Fruit fly (Drosophila melanogaster) whole organism, embryonic: ENCODE results near the gene Rrp46.
A peak's percentile ranks its signal among the peaks of the same experiment; 100 is the strongest.

Experiments used
- Abd-B ChIP-seq: fragments of 200-800 bp; sonication (Bioruptor generic); optimal IDR thresholded peaks from 2 replicates; lab custom pipeline; 2018; ENCODE audit warnings: missing biosample characterization, mild to moderate bottlenecking, missing genetic modification characterization, moderate library complexity
- B-H2 ChIP-seq: fragments of 200-800 bp; sonication (Bioruptor generic); optimal IDR thresholded peaks from 2 replicates; lab custom pipeline; 2018; ENCODE audit warnings: missing biosample characterization, mild to moderate bottlenecking, missing genetic modification characterization
- Bdp1 ChIP-seq: fragments of 200-800 bp; sonication (Bioruptor generic); optimal IDR thresholded peaks from 3 replicates; lab custom pipeline; 2016; ENCODE audit warnings: missing biosample characterization, missing genetic modification characterization
- C15 ChIP-seq: fragments of 200-800 bp; sonication (Bioruptor generic); IDR thresholded peaks from 3 replicates; pipeline ENCODE4 v1.3.6; 2022; ENCODE audit warnings: missing biosample characterization, missing genetic modification characterization
- CG11247 ChIP-seq: fragments of 200-800 bp; sonication (Bioruptor generic); IDR thresholded peaks from 2 replicates; pipeline ENCODE4 v1.3.6; 2022; ENCODE audit warnings: missing biosample characterization, missing genetic modification characterization
- CG12104 ChIP-seq: fragments of 200-800 bp; sonication (Bioruptor generic); optimal IDR thresholded peaks from 3 replicates; lab custom pipeline; 2016; ENCODE audit warnings: missing biosample characterization, missing genetic modification characterization
- CG12769 ChIP-seq: fragments of 200-800 bp; sonication (Bioruptor generic); optimal IDR thresholded peaks from 2 replicates; lab custom pipeline; 2019; ENCODE audit warnings: missing biosample characterization, mild to moderate bottlenecking, missing genetic modification characterization, moderate library complexity
- CG14050 ChIP-seq: fragments of 200-800 bp; sonication (Bioruptor generic); IDR thresholded peaks from 3 replicates; pipeline ENCODE4 v1.3.6; 2022; ENCODE audit warnings: missing biosample characterization, missing genetic modification characterization
- CG15073 ChIP-seq: fragments of 200-800 bp; sonication (Bioruptor generic); optimal IDR thresholded peaks from 2 replicates; lab custom pipeline; 2016; ENCODE audit warnings: missing biosample characterization, missing genetic modification characterization
- CG2712 ChIP-seq: fragments of 200-800 bp; optimal IDR thresholded peaks from 3 replicates; lab custom pipeline; 2019; ENCODE audit warnings: missing biosample characterization, mild to moderate bottlenecking, missing genetic modification characterization, moderate library complexity
- CG2875 ChIP-seq: fragments of 200-800 bp; sonication (Bioruptor generic); optimal IDR thresholded peaks from 2 replicates; lab custom pipeline; 2017; ENCODE audit warnings: missing biosample characterization, mild to moderate bottlenecking, missing genetic modification characterization, missing genetic modification reagents
- CG2889 ChIP-seq: fragments of 200-800 bp; sonication (Bioruptor generic); IDR thresholded peaks from 3 replicates; pipeline ENCODE4 v1.3.6; 2022; ENCODE audit warnings: missing biosample characterization, missing genetic modification characterization
- CG31388 ChIP-seq: fragments of 200-800 bp; sonication (Bioruptor generic); optimal IDR thresholded peaks from 2 replicates; lab custom pipeline; 2016; ENCODE audit warnings: missing biosample characterization, missing genetic modification characterization
- CG33213 ChIP-seq: fragments of 200-800 bp; sonication (Bioruptor generic); optimal IDR thresholded peaks from 3 replicates; lab custom pipeline; 2016; ENCODE audit warnings: missing biosample characterization, missing genetic modification characterization
- CG33557 ChIP-seq: fragments of 200-800 bp; sonication (Bioruptor generic); optimal IDR thresholded peaks from 2 replicates; lab custom pipeline; 2019; ENCODE audit warnings: missing biosample characterization, mild to moderate bottlenecking, missing genetic modification characterization, moderate library complexity
- CG4617 ChIP-seq: fragments of 200-800 bp; sonication (Bioruptor generic); optimal IDR thresholded peaks from 3 replicates; lab custom pipeline; 2016; ENCODE audit warnings: missing biosample characterization, missing genetic modification characterization, borderline replicate concordance
- CG8478 ChIP-seq: fragments of >200 bp; optimal IDR thresholded peaks from 2 replicates; lab custom pipeline; 2018
- CG9215 ChIP-seq: fragments of 200-800 bp; sonication (Bioruptor generic); IDR thresholded peaks from 2 replicates; pipeline ENCODE4 v1.3.6; 2022; ENCODE audit warnings: missing biosample characterization, missing genetic modification characterization
- CG9876 ChIP-seq: fragments of 200-800 bp; sonication (Bioruptor generic); optimal IDR thresholded peaks from 2 replicates; lab custom pipeline; 2016; ENCODE audit warnings: missing biosample characterization, missing genetic modification characterization
- Camta ChIP-seq: fragments of 200-800 bp; sonication (Bioruptor generic); optimal IDR thresholded peaks from 2 replicates; lab custom pipeline; 2016; ENCODE audit warnings: missing biosample characterization, missing genetic modification characterization
- Doc2 ChIP-seq: fragments of 200-800 bp; sonication (Bioruptor generic); IDR thresholded peaks from 2 replicates; pipeline ENCODE4 v1.3.6; 2022; ENCODE audit warnings: missing biosample characterization, missing genetic modification characterization
- Gsc ChIP-seq: fragments of 200-800 bp; sonication (Bioruptor generic); IDR thresholded peaks from 2 replicates; pipeline ENCODE4 v1.3.6; 2022; ENCODE audit warnings: missing biosample characterization, missing genetic modification characterization
- Hmr ChIP-seq: fragments of 200-800 bp; sonication (Bioruptor generic); optimal IDR thresholded peaks from 3 replicates; lab custom pipeline; 2017; ENCODE audit warnings: mild to moderate bottlenecking, missing biosample characterization, missing genetic modification reagents, missing genetic modification characterization
- Lhr ChIP-seq: fragments of 200-800 bp; sonication (Bioruptor generic); optimal IDR thresholded peaks from 3 replicates; lab custom pipeline; 2017; ENCODE audit warnings: mild to moderate bottlenecking, missing biosample characterization, missing genetic modification reagents, missing genetic modification characterization
- Sry-δ ChIP-seq: fragments of 200-800 bp; sonication (Bioruptor generic); optimal IDR thresholded peaks from 2 replicates; lab custom pipeline; 2016; ENCODE audit warnings: missing biosample characterization, missing genetic modification characterization
- Taf1 ChIP-seq: fragments of 200-800 bp; sonication (Bioruptor generic); IDR thresholded peaks from 2 replicates; pipeline ENCODE4 v1.3.6; 2022; ENCODE audit warnings: missing biosample characterization, missing genetic modification characterization
- Tbp ChIP-seq: fragments of >200 bp; optimal IDR thresholded peaks from 2 replicates; lab custom pipeline; 2018; ENCODE audit warnings: missing biosample characterization, missing genetic modification characterization
- abd-A ChIP-seq: fragments of 200-800 bp; sonication (Bioruptor generic); optimal IDR thresholded peaks from 3 replicates; lab custom pipeline; 2019; ENCODE audit warnings: missing biosample characterization, mild to moderate bottlenecking, missing genetic modification characterization, moderate library complexity
- ap ChIP-seq: fragments of 200-800 bp; sonication (Bioruptor generic); IDR thresholded peaks from 2 replicates; pipeline ENCODE4 v1.3.6; 2022; ENCODE audit warnings: missing biosample characterization, missing genetic modification characterization
- ase ChIP-seq: fragments of 200-800 bp; sonication (Bioruptor generic); IDR thresholded peaks from 3 replicates; pipeline ENCODE4 v1.3.6; 2022; ENCODE audit warnings: missing biosample characterization, missing genetic modification characterization
- ash1 ChIP-seq: fragments of 200-800 bp; sonication (Bioruptor generic); optimal IDR thresholded peaks from 2 replicates; lab custom pipeline; 2018; ENCODE audit warnings: missing biosample characterization, mild to moderate bottlenecking, missing genetic modification characterization
- ato ChIP-seq: fragments of 200-800 bp; sonication (Bioruptor generic); IDR thresholded peaks from 2 replicates; pipeline ENCODE4 v1.3.6; 2022; ENCODE audit warnings: missing biosample characterization, missing genetic modification characterization; ENCODE audit not compliant: partially characterized antibody
- bowl ChIP-seq: fragments of 200-800 bp; sonication (Bioruptor generic); IDR thresholded peaks from 2 replicates; pipeline ENCODE4 v1.3.6; 2022; ENCODE audit warnings: missing biosample characterization, missing genetic modification characterization
- chm ChIP-seq: fragments of 200-800 bp; sonication (Bioruptor generic); IDR thresholded peaks from 2 replicates; pipeline ENCODE4 v1.3.6; 2022; ENCODE audit warnings: missing biosample characterization, missing genetic modification characterization
- dan ChIP-seq: fragments of 200-800 bp; sonication (Bioruptor generic); IDR thresholded peaks from 2 replicates; pipeline ENCODE4 v1.3.6; 2022; ENCODE audit warnings: missing biosample characterization, missing genetic modification characterization
- ems ChIP-seq: fragments of 200-800 bp; sonication (Bioruptor generic); optimal IDR thresholded peaks from 3 replicates; lab custom pipeline; 2016; ENCODE audit warnings: missing biosample characterization, missing genetic modification characterization
- fd3F ChIP-seq: fragments of 200-800 bp; sonication (Bioruptor generic); optimal IDR thresholded peaks from 2 replicates; lab custom pipeline; 2018; ENCODE audit warnings: missing biosample characterization, mild to moderate bottlenecking, missing genetic modification characterization, moderate library complexity
- fd96Cb ChIP-seq: fragments of 200-800 bp; sonication (Bioruptor generic); optimal IDR thresholded peaks from 2 replicates; lab custom pipeline; 2018; ENCODE audit warnings: missing biosample characterization, mild to moderate bottlenecking, missing genetic modification characterization, moderate library complexity
- fru ChIP-seq: fragments of >200 bp; optimal IDR thresholded peaks from 2 replicates; lab custom pipeline; 2017
- gce ChIP-seq: fragments of 200-800 bp; sonication (Bioruptor generic); IDR thresholded peaks from 3 replicates; pipeline ENCODE4 v1.3.6; 2022; ENCODE audit warnings: missing biosample characterization, missing genetic modification characterization
- grau ChIP-seq: fragments of 200-800 bp; optimal IDR thresholded peaks from 3 replicates; lab custom pipeline; 2019; ENCODE audit warnings: missing biosample characterization, mild to moderate bottlenecking, missing genetic modification characterization, moderate library complexity
- knrl ChIP-seq: fragments of 200-800 bp; sonication (Bioruptor generic); IDR thresholded peaks from 3 replicates; pipeline ENCODE4 v1.3.6; 2022; ENCODE audit warnings: missing biosample characterization, missing genetic modification characterization; ENCODE audit not compliant: partially characterized antibody
- nerfin-1 ChIP-seq: fragments of 200-800 bp; sonication (Bioruptor generic); optimal IDR thresholded peaks from 3 replicates; lab custom pipeline; 2019; ENCODE audit warnings: missing biosample characterization, mild to moderate bottlenecking, missing genetic modification characterization, moderate library complexity
- p53 ChIP-seq: fragments of 200-800 bp; sonication (Bioruptor generic); optimal IDR thresholded peaks from 2 replicates; lab custom pipeline; 2016; ENCODE audit warnings: missing biosample characterization, missing genetic modification characterization
- run ChIP-seq: fragments of 200-800 bp; sonication (Bioruptor generic); optimal IDR thresholded peaks from 3 replicates; lab custom pipeline; 2018; ENCODE audit warnings: missing biosample characterization, mild to moderate bottlenecking, missing genetic modification characterization
- schlank ChIP-seq: fragments of 200-800 bp; sonication (Bioruptor generic); optimal IDR thresholded peaks from 2 replicates; lab custom pipeline; 2018; ENCODE audit warnings: missing biosample characterization, mild to moderate bottlenecking, missing genetic modification characterization
- scrt ChIP-seq: fragments of 200-800 bp; sonication (Bioruptor generic); optimal IDR thresholded peaks from 2 replicates; lab custom pipeline; 2018; ENCODE audit warnings: missing biosample characterization, mild to moderate bottlenecking, missing genetic modification characterization, moderate library complexity
- sd ChIP-seq: fragments of 200-800 bp; sonication (Bioruptor generic); optimal IDR thresholded peaks from 3 replicates; lab custom pipeline; 2018; ENCODE audit warnings: missing biosample characterization, mild to moderate bottlenecking, missing genetic modification characterization, moderate library complexity
- sqz ChIP-seq: fragments of 200-800 bp; sonication (Bioruptor generic); optimal IDR thresholded peaks from 3 replicates; lab custom pipeline; 2018; ENCODE audit warnings: missing biosample characterization, mild to moderate bottlenecking, missing genetic modification characterization
- toy ChIP-seq: fragments of 200-800 bp; sonication (Bioruptor generic); IDR thresholded peaks from 2 replicates; pipeline ENCODE4 v1.3.6; 2022; ENCODE audit warnings: missing biosample characterization, missing genetic modification characterization
- vvl ChIP-seq: fragments of 200-800 bp; sonication (Bioruptor generic); IDR thresholded peaks from 2 replicates; pipeline ENCODE4 v1.3.6; 2022; ENCODE audit warnings: missing biosample characterization, missing genetic modification characterization

Gene Rrp46

dm6 chr3R:10388128-10389026 is 24.7 kb upstream of the Rrp46 start, which contains the start of gene cwo (continued):
- TF ChIP-seq dan (GFP tag; lab: Robert Waterston, UW) (no peak), sqz (GFP tag; lab: Kevin White, UChicago) (peak; percentile 81), CG31388 (GFP tag; lab: Kevin White, UChicago) (no peak), Camta (GFP tag; lab: Kevin White, UChicago) (no peak), Gsc (GFP tag; lab: Robert Waterston, UW) (no peak), CG2889 (GFP tag; lab: Robert Waterston, UW) (no peak), scrt (GFP tag; lab: Kevin White, UChicago) (peak; percentile 48), abd-A (tag; lab: Kevin White, UChicago) (peak; percentile 78), CG2712 (peak; percentile 14), CG9215 (GFP tag; lab: Robert Waterston, UW) (no peak), Bdp1 (GFP tag; lab: Kevin White, UChicago) (no peak), run (no peak), CG12104 (no peak), sd (tag; lab: Kevin White, UChicago) (peak; percentile 61), CG11247 (no peak), toy (GFP tag; lab: Robert Waterston, UW) (no peak), CG14050 (no peak), chm (no peak), fd96Cb (tag; lab: Kevin White, UChicago) (no peak), CG9876 (no peak), CG2875 (GFP tag; lab: Kevin White, UChicago) (peak; percentile 3), Taf1 (GFP tag; lab: Robert Waterston, UW) (no peak), Lhr (GFP tag; lab: Kevin White, UChicago) (no peak), nerfin-1 (tag; lab: Kevin White, UChicago) (no peak), CG33557 (peak; percentile 39), CG33213 (GFP tag; lab: Kevin White, UChicago) (no peak), C15 (GFP tag; lab: Robert Waterston, UW) (no peak), ems (GFP tag; lab: Kevin White, UChicago) (no peak), gce (no peak), fru (lab: Kevin White, UChicago) (no peak), fd3F (GFP tag; lab: Kevin White, UChicago) (no peak), grau (tag; lab: Kevin White, UChicago) (peak; percentile 3), ap (GFP tag; lab: Robert Waterston, UW) (no peak), schlank (tag; lab: Kevin White, UChicago) (no peak), vvl (GFP tag; lab: Robert Waterston, UW) (no peak), CG8478 (lab: Kevin White, UChicago) (no peak), Sry-δ (GFP tag; lab: Kevin White, UChicago) (peak; percentile 3), knrl (GFP tag; lab: Robert Waterston, UW) (no peak), Doc2 (GFP tag; lab: Robert Waterston, UW) (no peak), p53 (no peak), CG4617 (GFP tag; lab: Kevin White, UChicago) (no peak), Abd-B (GFP tag; lab: Kevin White, UChicago) (no peak), Tbp (no peak), CG12769 (tag; lab: Kevin White, UChicago) (peak; percentile 82), CG15073 (no peak), ato (GFP tag; lab: Robert Waterston, UW) (no peak), Hmr (GFP tag; lab: Kevin White, UChicago) (peak; percentile 12), ash1 (GFP tag; lab: Kevin White, UChicago) (no peak), B-H2 (GFP tag; lab: Kevin White, UChicago) (no peak), ase (GFP tag; lab: Robert Waterston, UW) (no peak), bowl (no peak)
